Fruit fly (Drosophila melanogaster): ENCODE measurements around the gene CG9702.

CG9702 gene

DNA sequence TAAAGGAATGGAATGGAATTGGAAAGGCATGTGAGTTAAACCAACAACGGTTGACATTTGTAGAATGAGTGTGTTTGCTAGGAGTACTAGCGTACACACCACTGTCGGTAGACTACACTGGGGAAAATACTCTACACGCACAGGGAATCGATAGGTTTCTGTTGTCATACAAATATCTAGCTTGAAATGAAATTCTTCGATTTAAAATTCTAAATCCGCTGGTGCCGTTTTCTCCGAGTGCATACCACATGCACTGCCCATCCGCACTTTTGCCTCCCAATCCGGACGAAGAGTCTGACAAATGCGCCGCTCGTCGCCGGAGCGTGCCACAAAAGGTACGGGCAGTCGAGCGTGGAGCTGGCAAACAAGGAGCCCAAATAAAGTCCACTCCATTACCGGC is 49.7 kb downstream of the CG9702 start, which contains the start of gene CG2267:
CG2267 (minus strand) TSS at position 101 of the 400 bp plus-strand sequence.
- TF ChIP-seq OdsH (GFP tag; optimal IDR thresholded peaks at IDR 0.05): no peak
- TF ChIP-seq Hr83 (GFP tag; optimal IDR thresholded peaks at IDR 0.05; ENCODE audit: poor library complexity, severe bottlenecking): no peak
- TF ChIP-seq fru (GFP tag; optimal IDR thresholded peaks at IDR 0.05): no peak
- TF ChIP-seq CrebA (GFP tag; optimal IDR thresholded peaks at IDR 0.05; ENCODE audit: borderline replicate concordance): no peak
- TF ChIP-seq psq (GFP tag; optimal IDR thresholded peaks at IDR 0.05): no peak
- TF ChIP-seq CG32264 (GFP tag; optimal IDR thresholded peaks at IDR 0.05): no peak
- no peak for TF ChIP-seq Dif (GFP tag; optimal IDR thresholded peaks at IDR 0.05; ENCODE audit: partially characterized antibody)
- no peak for TF ChIP-seq br (GFP tag; optimal IDR thresholded peaks at IDR 0.05)
- TF ChIP-seq N (GFP tag; optimal IDR thresholded peaks at IDR 0.05): no peak
- TF ChIP-seq sv (GFP tag; optimal IDR thresholded peaks at IDR 0.05): no peak
- TF ChIP-seq h (GFP tag; optimal IDR thresholded peaks at IDR 0.05): no peak
